Worm (Caenorhabditis elegans) whole organism, mixed stage, embryonic: ENCODE measurements around the gene T22D1.8.

Experiments used
- M03D4.4 ChIP-seq: sonication (generic microtip); optimal IDR thresholded peaks from 2 replicates; lab custom pipeline; 2017; ENCODE audit warnings: mild to moderate bottlenecking, missing genetic modification characterization, missing compliant biosample characterization
- bed-3 ChIP-seq: fragments of 200-800 bp; sonication (Bioruptor generic); optimal IDR thresholded peaks from 3 replicates; lab custom pipeline; 2018; ENCODE audit warnings: mild to moderate bottlenecking, missing genetic modification characterization, moderate library complexity, missing compliant biosample characterization
- blmp-1 ChIP-seq: fragments of 150-350 bp; optimal IDR thresholded peaks from 2 replicates; lab custom pipeline; 2014; ENCODE audit warnings: missing biosample characterization, missing genetic modification characterization
- ceh-39 ChIP-seq: fragments of 150-350 bp; optimal IDR thresholded peaks from 2 replicates; lab custom pipeline; 2014; ENCODE audit warnings: missing biosample characterization, missing genetic modification characterization
- ceh-83 ChIP-seq: fragments of 200-800 bp; sonication (Bioruptor generic); optimal IDR thresholded peaks from 2 replicates; lab custom pipeline; 2018; ENCODE audit warnings: mild to moderate bottlenecking, missing genetic modification characterization, missing compliant biosample characterization
- ces-1 ChIP-seq: fragments of 150-350 bp; optimal IDR thresholded peaks from 2 replicates; lab custom pipeline; 2014; ENCODE audit warnings: missing biosample characterization, missing genetic modification reagents, missing genetic modification characterization
- drap-1 ChIP-seq: fragments of 200-800 bp; sonication (Bioruptor generic); optimal IDR thresholded peaks from 3 replicates; lab custom pipeline; 2018; ENCODE audit warnings: mild to moderate bottlenecking, missing genetic modification characterization, missing compliant biosample characterization
- elt-1 ChIP-seq: sonication (generic microtip); optimal IDR thresholded peaks from 2 replicates; lab custom pipeline; 2017; ENCODE audit warnings: missing genetic modification characterization, mild to moderate bottlenecking, missing compliant biosample characterization, antibody characterized with exemption, moderate library complexity, borderline replicate concordance; ENCODE audit not compliant: insufficient read depth
- elt-3 ChIP-seq: fragments of 150-350 bp; optimal IDR thresholded peaks from 2 replicates; lab custom pipeline; 2014; ENCODE audit warnings: missing biosample characterization, missing genetic modification characterization
- flh-1 ChIP-seq: fragments of 200-800 bp; sonication (Bioruptor generic); optimal IDR thresholded peaks from 2 replicates; lab custom pipeline; 2018; ENCODE audit warnings: mild to moderate bottlenecking, missing genetic modification characterization, moderate library complexity, missing compliant biosample characterization
- ham-2 ChIP-seq: fragments of 200-800 bp; sonication (Bioruptor generic); optimal IDR thresholded peaks from 2 replicates; lab custom pipeline; 2018; ENCODE audit warnings: mild to moderate bottlenecking, missing genetic modification characterization, missing compliant biosample characterization
- hlh-1 ChIP-seq: fragments of 150-350 bp; optimal IDR thresholded peaks from 2 replicates; lab custom pipeline; 2014; ENCODE audit warnings: missing biosample characterization, missing genetic modification reagents, missing genetic modification characterization
- lin-13 ChIP-seq: fragments of 150-350 bp; optimal IDR thresholded peaks from 2 replicates; lab custom pipeline; 2014; ENCODE audit warnings: missing biosample characterization, missing genetic modification characterization
- lin-32 ChIP-seq: fragments of 200-800 bp; sonication (Bioruptor generic); optimal IDR thresholded peaks from 2 replicates; lab custom pipeline; 2018; ENCODE audit warnings: mild to moderate bottlenecking, missing genetic modification characterization, missing compliant biosample characterization
- lsy-2 ChIP-seq: fragments of 150-350 bp; optimal IDR thresholded peaks from 2 replicates; lab custom pipeline; 2014; ENCODE audit warnings: missing biosample characterization, missing genetic modification characterization
- mab-5 ChIP-seq: fragments of 150-350 bp; optimal IDR thresholded peaks from 2 replicates; lab custom pipeline; 2014; ENCODE audit warnings: missing biosample characterization, missing genetic modification characterization
- mep-1 ChIP-seq: fragments of 150-350 bp; optimal IDR thresholded peaks from 2 replicates; lab custom pipeline; 2017; ENCODE audit warnings: missing biosample characterization, missing genetic modification reagents, missing genetic modification characterization, inconsistent platforms
- mls-2 ChIP-seq: sonication (generic microtip); optimal IDR thresholded peaks from 2 replicates; lab custom pipeline; 2016; ENCODE audit warnings: mild to moderate bottlenecking, missing genetic modification characterization, moderate library complexity, missing compliant biosample characterization
- nhr-12 ChIP-seq: fragments of 150-350 bp; optimal IDR thresholded peaks from 2 replicates; lab custom pipeline; 2014; ENCODE audit warnings: missing biosample characterization, missing genetic modification characterization
- nhr-2 ChIP-seq: fragments of 150-350 bp; optimal IDR thresholded peaks from 2 replicates; lab custom pipeline; 2014; ENCODE audit warnings: missing biosample characterization, missing genetic modification characterization
- nhr-237 ChIP-seq: fragments of 150-350 bp; optimal IDR thresholded peaks from 2 replicates; lab custom pipeline; 2014; ENCODE audit warnings: missing biosample characterization, missing genetic modification characterization
- nhr-28 ChIP-seq: fragments of 150-350 bp; optimal IDR thresholded peaks from 2 replicates; lab custom pipeline; 2014; ENCODE audit warnings: missing biosample characterization, missing genetic modification characterization
- pha-4 ChIP-seq: fragments of 150-350 bp; optimal IDR thresholded peaks from 2 replicates; lab custom pipeline; 2018; ENCODE audit warnings: missing biosample characterization, missing genetic modification reagents, missing genetic modification characterization
- sem-2 ChIP-seq: fragments of 200-800 bp; sonication (Bioruptor generic); optimal IDR thresholded peaks from 2 replicates; lab custom pipeline; 2018; ENCODE audit warnings: mild to moderate bottlenecking, missing genetic modification characterization, missing compliant biosample characterization
- snpc-4 ChIP-seq: fragments of 150-350 bp; optimal IDR thresholded peaks from 2 replicates; lab custom pipeline; 2014; ENCODE audit warnings: missing biosample characterization, missing genetic modification characterization
- sptf-1 ChIP-seq: sonication (generic microtip); optimal IDR thresholded peaks from 2 replicates; lab custom pipeline; 2017; ENCODE audit warnings: mild to moderate bottlenecking, missing genetic modification characterization, moderate library complexity, missing compliant biosample characterization
- unc-39 ChIP-seq: fragments of 150-350 bp; optimal IDR thresholded peaks from 2 replicates; lab custom pipeline; 2014; ENCODE audit warnings: missing biosample characterization, missing genetic modification characterization
- unc-62 ChIP-seq: fragments of 150-350 bp; optimal IDR thresholded peaks from 2 replicates; lab custom pipeline; 2014; ENCODE audit warnings: missing biosample characterization, missing genetic modification reagents, missing genetic modification characterization
- ztf-11 ChIP-seq: fragments of 150-350 bp; optimal IDR thresholded peaks from 2 replicates; lab custom pipeline; 2014; ENCODE audit warnings: missing biosample characterization, missing genetic modification characterization

T22D1.8 gene

DNA sequence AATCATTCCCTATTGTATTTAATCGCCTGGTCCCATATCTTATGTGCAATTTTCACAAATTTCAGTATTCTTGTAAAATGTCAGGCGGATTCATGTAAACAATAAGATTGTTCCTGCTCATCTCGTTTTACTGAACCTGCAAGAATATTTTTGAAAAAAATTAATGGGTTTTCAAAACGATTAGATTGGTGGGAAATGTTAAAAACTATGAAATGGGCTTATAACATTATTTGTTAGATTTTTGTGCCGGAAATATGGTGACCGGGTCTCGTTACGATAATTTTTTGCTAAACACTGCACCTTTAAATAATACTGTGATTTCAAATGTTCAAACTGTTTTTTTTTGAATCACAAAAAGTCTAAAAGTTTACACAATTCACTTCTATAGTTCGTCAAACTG is 720 bp downstream of the T22D1.8 start:
- no peak for TF ChIP-seq bed-3 (GFP tag; lab: Kevin White, UChicago)
- TF ChIP-seq nhr-237 (tag; lab: Kevin White, UChicago), result no peak
- TF ChIP-seq lin-32 (GFP tag; lab: Kevin White, UChicago), result no peak
- no peak for TF ChIP-seq ces-1 (GFP tag; lab: Kevin White, UChicago)
- TF ChIP-seq drap-1 (GFP tag; lab: Kevin White, UChicago), result no peak
- no peak for TF ChIP-seq nhr-28 (tag; lab: Kevin White, UChicago)
- no peak for TF ChIP-seq lsy-2 (tag; lab: Kevin White, UChicago)

DNA sequence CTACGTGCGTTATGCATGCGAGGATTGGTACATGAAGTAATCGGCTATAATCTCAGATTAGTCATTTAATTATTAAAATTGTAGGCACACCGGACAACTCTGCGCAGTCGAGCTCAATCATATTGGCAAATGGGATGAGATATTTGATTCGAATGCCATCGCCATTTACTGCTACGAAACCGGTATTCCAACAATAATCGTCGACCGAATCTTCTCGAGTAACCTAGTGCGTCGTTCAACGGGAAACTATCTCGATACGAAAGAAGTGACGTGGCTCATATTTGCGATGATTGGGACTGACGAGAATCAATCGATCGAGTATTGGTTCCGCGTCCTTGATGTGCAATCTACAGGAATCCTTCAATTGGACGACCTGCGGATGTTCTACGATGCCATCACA is 1.5 kb downstream of the T22D1.8 start:
- TF ChIP-seq flh-1 (GFP tag; lab: Kevin White, UChicago), result no peak
- TF ChIP-seq sptf-1 (tag; lab: Kevin White, UChicago), result no peak
- TF ChIP-seq ceh-39, result no peak
- TF ChIP-seq M03D4.4 (tag; lab: Kevin White, UChicago), result no peak
- no peak for TF ChIP-seq ces-1 (GFP tag; lab: Kevin White, UChicago)
- no peak for TF ChIP-seq blmp-1 (tag; lab: Kevin White, UChicago)
- no peak for TF ChIP-seq lin-32 (GFP tag; lab: Kevin White, UChicago)
- no peak for TF ChIP-seq ham-2 (GFP tag; lab: Kevin White, UChicago)
- TF ChIP-seq nhr-12 (tag; lab: Kevin White, UChicago), result no peak
- TF ChIP-seq mab-5 (tag; lab: Kevin White, UChicago), result no peak
- TF ChIP-seq unc-39 (tag; lab: Kevin White, UChicago), result no peak
- TF ChIP-seq elt-3, result no peak
- TF ChIP-seq pha-4 (tag; lab: Kevin White, UChicago), result no peak
- no peak for TF ChIP-seq sem-2 (GFP tag; lab: Kevin White, UChicago)
- TF ChIP-seq nhr-28 (tag; lab: Kevin White, UChicago), result no peak
- no peak for TF ChIP-seq bed-3 (GFP tag; lab: Kevin White, UChicago)
- no peak for TF ChIP-seq mls-2
- TF ChIP-seq ceh-83 (GFP tag; lab: Kevin White, UChicago), result no peak
- no peak for TF ChIP-seq drap-1 (GFP tag; lab: Kevin White, UChicago)
- TF ChIP-seq nhr-237 (tag; lab: Kevin White, UChicago), result no peak

DNA sequence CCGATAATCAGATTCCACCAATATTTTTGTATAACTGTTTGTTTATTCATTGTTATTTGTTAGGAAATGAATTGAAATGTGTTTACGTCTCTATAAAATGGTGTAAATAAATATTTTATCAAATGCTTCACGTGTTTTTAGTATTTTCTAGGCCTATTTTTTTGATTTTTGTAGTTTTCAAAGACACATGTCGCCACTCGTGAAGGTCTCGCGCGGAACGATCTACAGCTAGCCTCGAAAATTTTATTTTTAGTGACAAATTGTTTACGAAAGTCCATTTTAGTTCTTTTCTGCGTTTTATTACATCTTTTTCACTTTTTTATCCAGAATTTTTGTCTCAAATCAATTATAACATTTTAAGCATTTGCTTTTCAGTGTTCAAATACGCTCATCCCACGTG is 2.6 kb downstream of the T22D1.8 start, which contains the start of gene T22D1.5:
TSS of gene T22D1.5 (plus strand) at position 376 of the 400 bp plus-strand sequence.
- TF ChIP-seq mep-1 (tag; lab: Kevin White, UChicago) (no peak), M03D4.4 (tag; lab: Kevin White, UChicago) (no peak), snpc-4 (tag; lab: Kevin White, UChicago) (no peak), ham-2 (GFP tag; lab: Kevin White, UChicago) (no peak), nhr-2 (tag; lab: Kevin White, UChicago) (no peak), unc-62 (GFP tag; lab: Kevin White, UChicago) (no peak), bed-3 (GFP tag; lab: Kevin White, UChicago) (no peak), mls-2 (no peak)

DNA sequence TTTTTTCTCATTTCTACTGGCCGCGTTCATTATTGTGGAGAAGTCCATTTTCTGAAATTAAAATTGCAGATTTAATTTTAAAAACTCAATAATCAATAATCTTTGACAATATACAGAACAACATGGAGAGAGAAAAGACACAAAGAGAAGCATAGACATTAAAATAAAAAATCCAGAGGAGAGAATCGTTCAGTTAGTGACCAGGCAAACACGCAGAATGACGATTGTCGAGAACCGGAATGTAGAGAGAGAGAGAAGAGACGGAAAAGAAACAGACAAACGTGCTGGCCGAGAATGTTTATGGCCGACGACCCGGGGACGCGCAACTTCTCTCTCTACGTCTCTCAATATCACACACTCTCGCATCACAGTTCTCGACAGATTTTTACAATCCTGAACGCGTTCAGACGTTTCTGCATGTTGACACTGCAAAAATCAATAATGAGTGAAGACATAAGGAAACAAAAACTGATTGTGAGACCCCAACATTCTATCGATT is 18.5 kb downstream of the T22D1.8 start, which contains the start of the genes T05A12.3 and T05A12.4:
TSS of gene T05A12.3 (minus strand) at position 51 of the 499 bp plus-strand sequence.
TSS of gene T05A12.4 (plus strand) at position 348 of the 499 bp plus-strand sequence.
- TF ChIP-seq ces-1 (GFP tag; lab: Kevin White, UChicago) (peak; percentile 5), drap-1 (GFP tag; lab: Kevin White, UChicago) (peak; percentile 27), blmp-1 (tag; lab: Kevin White, UChicago) (no peak), lsy-2 (tag; lab: Kevin White, UChicago) (peak; percentile 24), hlh-1 (no peak)
- TF ChIP-seq, all 35 proteins: peak for 3

DNA sequence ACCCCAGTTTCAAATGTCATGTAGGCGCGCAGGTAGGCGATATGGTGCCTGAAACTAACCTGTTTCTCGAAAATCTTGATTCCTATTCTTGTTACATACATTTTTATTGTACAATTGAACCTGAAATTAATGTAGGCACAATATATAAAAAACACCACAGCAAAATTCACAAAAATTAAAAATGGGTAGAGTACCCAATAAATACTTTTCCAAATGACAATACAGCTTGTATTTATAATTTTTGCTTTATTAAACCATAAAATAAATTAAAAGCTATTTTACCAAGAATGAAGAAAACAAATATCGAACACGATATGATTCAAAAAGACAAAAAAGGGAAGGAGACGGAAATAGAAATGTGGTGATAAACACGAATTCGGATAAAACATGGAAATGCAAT is 22.8 kb downstream of the T22D1.8 start, which contains the start of gene tre-2:
TSS of gene tre-2 (minus strand) at position 101 of the 400 bp plus-strand sequence.
- no peak for TF ChIP-seq lsy-2 (tag; lab: Kevin White, UChicago)
- TF ChIP-seq lin-13 (tag; lab: Kevin White, UChicago), result no peak
- no peak for TF ChIP-seq snpc-4 (tag; lab: Kevin White, UChicago)
- TF ChIP-seq lin-32 (GFP tag; lab: Kevin White, UChicago), result no peak
- no peak for TF ChIP-seq flh-1 (GFP tag; lab: Kevin White, UChicago)
- no peak for TF ChIP-seq unc-62 (GFP tag; lab: Kevin White, UChicago)
- no peak for TF ChIP-seq mab-5 (tag; lab: Kevin White, UChicago)
- no peak for TF ChIP-seq ztf-11 (tag; lab: Kevin White, UChicago)

DNA sequence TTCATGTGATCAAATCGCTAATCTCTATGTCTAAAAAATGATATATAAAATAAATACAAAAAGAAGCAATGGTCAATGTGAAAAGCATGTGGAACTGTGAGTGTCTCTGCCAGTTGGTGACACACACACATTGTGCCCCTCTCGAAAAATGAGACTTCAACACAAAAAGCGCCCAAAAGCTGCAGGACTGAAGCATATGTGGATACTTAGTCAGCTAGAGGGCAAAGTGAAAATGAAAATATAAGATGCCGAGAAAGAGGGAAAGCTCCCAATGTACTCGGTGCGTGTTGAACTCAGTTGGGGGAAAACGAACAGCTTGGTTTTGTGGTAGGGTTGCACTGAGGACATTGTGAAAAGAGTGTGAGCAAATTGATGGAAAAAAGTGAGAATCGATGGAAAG is 25.0 kb downstream of the T22D1.8 start:
- no peak for TF ChIP-seq snpc-4 (tag; lab: Kevin White, UChicago)
- TF ChIP-seq nhr-28 (tag; lab: Kevin White, UChicago), result no peak
- TF ChIP-seq sem-2 (GFP tag; lab: Kevin White, UChicago), result no peak
- no peak for TF ChIP-seq elt-1 (tag; lab: Kevin White, UChicago)
- TF ChIP-seq hlh-1, result peak; percentile 45
- no peak for TF ChIP-seq M03D4.4 (tag; lab: Kevin White, UChicago)
- no peak for TF ChIP-seq blmp-1 (tag; lab: Kevin White, UChicago)
- peak; percentile 57 for TF ChIP-seq ces-1 (GFP tag; lab: Kevin White, UChicago)
- TF ChIP-seq elt-3, result no peak
- no peak for TF ChIP-seq lin-32 (GFP tag; lab: Kevin White, UChicago)
- TF ChIP-seq unc-62 (GFP tag; lab: Kevin White, UChicago), result peak; percentile 21
- no peak for TF ChIP-seq mep-1 (tag; lab: Kevin White, UChicago)
- TF ChIP-seq ceh-39, result no peak
- TF ChIP-seq bed-3 (GFP tag; lab: Kevin White, UChicago), result no peak
- no peak for TF ChIP-seq nhr-2 (tag; lab: Kevin White, UChicago)
- TF ChIP-seq unc-39 (tag; lab: Kevin White, UChicago), result no peak
